Comparison of ENCODE assay signal across 6 fruit fly cellular contexts in the genomic region with DNA sequence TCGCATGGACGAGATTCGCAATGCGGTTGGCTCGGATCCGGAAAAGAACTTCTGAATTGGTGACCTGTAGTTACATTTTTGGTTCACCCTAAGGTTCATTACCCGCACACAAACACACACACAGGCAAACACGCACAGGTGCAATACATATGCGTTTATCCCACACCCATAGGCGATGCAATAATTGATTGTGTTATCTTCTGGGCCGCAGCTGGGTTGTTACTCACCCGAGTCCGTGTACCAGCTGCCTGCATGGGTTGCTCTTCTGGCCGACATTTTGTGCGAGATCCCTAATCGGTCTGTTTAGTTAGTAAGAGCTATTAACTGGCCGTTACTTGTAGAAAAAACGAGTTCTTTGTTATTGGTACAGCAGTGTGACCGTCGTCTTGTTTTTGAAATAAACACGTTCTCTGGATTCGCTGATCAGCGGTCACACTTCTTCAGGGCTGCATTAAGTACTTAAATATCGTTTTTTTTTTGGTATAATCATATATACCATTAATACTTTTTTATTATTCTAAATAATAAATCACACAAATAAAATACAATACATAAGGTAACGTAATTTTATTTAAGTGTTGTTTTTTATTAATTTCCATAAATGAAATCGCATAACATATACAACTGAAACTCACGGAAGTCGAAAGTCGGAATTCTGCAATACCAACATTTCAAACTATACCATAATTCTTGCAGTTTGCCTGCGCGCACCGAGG.
TF ChIP-seq lines count a peak whose summit lies in the region.

TSS of gene CG8031 (minus strand) at position 406 of the 716 bp plus-strand sequence.

- TF ChIP-seq CTCF in whole organism, embryonic (GFP tag; optimal IDR thresholded peaks at IDR 0.05; lab: Kevin White, UChicago) = no peak

TF ChIP-seq in whole organism, 6 proteins besides CTCF, POLR2A, EP300 and RAD21:
- peak in 1 of 2 experiments; percentile 71 for TF ChIP-seq EcR (GFP tag; optimal IDR thresholded peaks at IDR 0.05; lab: Kevin White, UChicago)
- no peak for TF ChIP-seq usp (GFP tag; optimal IDR thresholded peaks at IDR 0.05; lab: Kevin White, UChicago)
- peak; percentile 51 for TF ChIP-seq Dll (optimal IDR thresholded peaks at IDR 0.05; lab: Kevin White, UChicago)
TF ChIP-seq in whole organism: peak in this region for 2.

TF ChIP-seq in whole organism, adult, 20 proteins besides CTCF, POLR2A, EP300 and RAD21:
- TF ChIP-seq CG5204 (GFP tag; optimal IDR thresholded peaks at IDR 0.05; lab: Kevin White, UChicago) = no peak
- no peak for TF ChIP-seq CG7045 (GFP tag; optimal IDR thresholded peaks at IDR 0.05; lab: Kevin White, UChicago)
- no peak for TF ChIP-seq toe (GFP tag; optimal IDR thresholded peaks at IDR 0.05; lab: Kevin White, UChicago)
- TF ChIP-seq bab1 (GFP tag; optimal IDR thresholded peaks at IDR 0.05; lab: Kevin White, UChicago) = peak; percentile 21
- peak; percentile 53 for TF ChIP-seq CG7101 (tag; optimal IDR thresholded peaks at IDR 0.05; lab: Kevin White, UChicago)
- no peak for TF ChIP-seq CG1620 (GFP tag; optimal IDR thresholded peaks at IDR 0.05; lab: Kevin White, UChicago)
- no peak for TF ChIP-seq CG11617 (GFP tag; optimal IDR thresholded peaks at IDR 0.05; lab: Kevin White, UChicago)
- TF ChIP-seq ovo (GFP tag; optimal IDR thresholded peaks at IDR 0.05; lab: Kevin White, UChicago) = no peak
- TF ChIP-seq Mnt (GFP tag; optimal IDR thresholded peaks at IDR 0.05; lab: Kevin White, UChicago) = peak; percentile 51

TF ChIP-seq in whole organism, embryonic, 481 proteins besides CTCF, POLR2A, EP300 and RAD21 (continues in another document):
- TF ChIP-seq CG17829 (tag; optimal IDR thresholded peaks at IDR 0.05; lab: Kevin White, UChicago) (peak; percentile 7), vfl (GFP tag; optimal IDR thresholded peaks at IDR 0.05; lab: Kevin White, UChicago) (no peak), bbx (GFP tag; IDR thresholded peaks at IDR 0.05; lab: Robert Waterston, UW; ENCODE audit: partially characterized antibody) (peak; percentile 32; the same call in 1 of the 2 replicates), disco-r (GFP tag; optimal IDR thresholded peaks at IDR 0.05; lab: Kevin White, UChicago) (no peak), CG31388 (GFP tag; optimal IDR thresholded peaks at IDR 0.05; lab: Kevin White, UChicago) (no peak), CG9797 (GFP tag; optimal IDR thresholded peaks at IDR 0.05; lab: Kevin White, UChicago) (peak; percentile 97), Dp (GFP tag; optimal IDR thresholded peaks at IDR 0.05; lab: Kevin White, UChicago) (peak; percentile 52), jumu (GFP tag; optimal IDR thresholded peaks at IDR 0.05; lab: Kevin White, UChicago) (no peak), CG10979 (tag; optimal IDR thresholded peaks at IDR 0.05; lab: Kevin White, UChicago) (peak; percentile 11), CG34224 (GFP tag; IDR thresholded peaks at IDR 0.05; lab: Robert Waterston, UW; ENCODE audit: partially characterized antibody) (peak; percentile 28; the same call in 2 of the 3 replicates), CG4617 (GFP tag; optimal IDR thresholded peaks at IDR 0.05; lab: Kevin White, UChicago; ENCODE audit: borderline replicate concordance) (peak; percentile 58), CG15011 (GFP tag; optimal IDR thresholded peaks at IDR 0.05; lab: Kevin White, UChicago) (no peak), CG2116 (GFP tag; optimal IDR thresholded peaks at IDR 0.05; lab: Kevin White, UChicago) (peak; percentile 70), seq (GFP tag; IDR thresholded peaks at IDR 0.05; lab: Robert Waterston, UW) (0 out of 2 replicates have a peak, but pooled peaks have one; percentile 9), gfzf (GFP tag; optimal IDR thresholded peaks at IDR 0.05; lab: Kevin White, UChicago) (peak; percentile 82), CG8388 (GFP tag; optimal IDR thresholded peaks at IDR 0.05; lab: Kevin White, UChicago) (no peak)

TF ChIP-seq in whole organism, prepupa, 60 proteins besides CTCF, POLR2A, EP300 and RAD21 (continues in another document):
- TF ChIP-seq Ets96B (tag; optimal IDR thresholded peaks at IDR 0.05; lab: Kevin White, UChicago) (no peak), CG7368 (GFP tag; optimal IDR thresholded peaks at IDR 0.05; lab: Kevin White, UChicago) (no peak), CG8319 (GFP tag; optimal IDR thresholded peaks at IDR 0.05; lab: Kevin White, UChicago) (peak; percentile 21), Smox (GFP tag; optimal IDR thresholded peaks at IDR 0.05; lab: Kevin White, UChicago) (no peak), CG6163 (GFP tag; IDR thresholded peaks at IDR 0.05; lab: Robert Waterston, UW) (peak; percentile 50; the same call in 1 of the 3 replicates), eg (GFP tag; IDR thresholded peaks at IDR 0.05; lab: Robert Waterston, UW) (no peak; the same call in 2 of the 3 replicates), esn (GFP tag; optimal IDR thresholded peaks at IDR 0.05; lab: Kevin White, UChicago) (no peak), achi (GFP tag; optimal IDR thresholded peaks at IDR 0.05; lab: Kevin White, UChicago) (no peak), CG3032 (tag; optimal IDR thresholded peaks at IDR 0.05; lab: Kevin White, UChicago) (no peak), CG6808 (GFP tag; optimal IDR thresholded peaks at IDR 0.05; lab: Kevin White, UChicago) (no peak), Sox14 (GFP tag; optimal IDR thresholded peaks at IDR 0.05; lab: Kevin White, UChicago) (peak; percentile 87), Gug (GFP tag; IDR thresholded peaks at IDR 0.05; lab: Robert Waterston, UW) (no peak), vri (GFP tag; optimal IDR thresholded peaks at IDR 0.05; lab: Kevin White, UChicago) (peak; percentile 73), spab (GFP tag; optimal IDR thresholded peaks at IDR 0.05; lab: Kevin White, UChicago) (no peak), fkh (GFP tag; optimal IDR thresholded peaks at IDR 0.05; lab: Kevin White, UChicago) (no peak), Eip75B (GFP tag; optimal IDR thresholded peaks at IDR 0.05; lab: Kevin White, UChicago) (no peak), Blimp-1 (GFP tag; optimal IDR thresholded peaks at IDR 0.05; lab: Kevin White, UChicago) (no peak), salr (GFP tag; optimal IDR thresholded peaks at IDR 0.05; lab: Kevin White, UChicago) (no peak), topi (GFP tag; optimal IDR thresholded peaks at IDR 0.05; lab: Kevin White, UChicago) (no peak)

TF ChIP-seq in whole organism, pupa, 21 proteins besides CTCF, POLR2A, EP300 and RAD21 (continues in another document):
- TF ChIP-seq CG15710 (tag; optimal IDR thresholded peaks at IDR 0.05; lab: Kevin White, UChicago) (no peak), gl (tag; optimal IDR thresholded peaks at IDR 0.05; lab: Kevin White, UChicago) (no peak), CG8159 (tag; optimal IDR thresholded peaks at IDR 0.05; lab: Kevin White, UChicago) (peak; percentile 99), fd96Ca (GFP tag; IDR thresholded peaks at IDR 0.05; lab: Robert Waterston, UW) (no peak), Pif1B (GFP tag; optimal IDR thresholded peaks at IDR 0.05; lab: Kevin White, UChicago) (no peak), rn (GFP tag; IDR thresholded peaks at IDR 0.05; lab: Robert Waterston, UW) (no peak), CG13204 (GFP tag; optimal IDR thresholded peaks at IDR 0.05; lab: Kevin White, UChicago) (no peak), CG10348 (GFP tag; IDR thresholded peaks at IDR 0.05; lab: Robert Waterston, UW) (no peak), D1 (tag; optimal IDR thresholded peaks at IDR 0.05; lab: Kevin White, UChicago) (no peak), Pif1A (GFP tag; optimal IDR thresholded peaks at IDR 0.05; lab: Kevin White, UChicago) (no peak), CG9948 (tag; optimal IDR thresholded peaks at IDR 0.05; lab: Kevin White, UChicago) (no peak), CG4496 (GFP tag; IDR thresholded peaks at IDR 0.05; lab: Robert Waterston, UW) (0 out of 3 replicates have a peak, but pooled peaks have one; percentile 29), CG34367 (tag; optimal IDR thresholded peaks at IDR 0.05; lab: Kevin White, UChicago) (no peak), CG8301 (tag; optimal IDR thresholded peaks at IDR 0.05; lab: Kevin White, UChicago) (no peak), CG12605 (GFP tag; IDR thresholded peaks at IDR 0.05; lab: Robert Waterston, UW) (no peak), Ets98B (GFP tag; IDR thresholded peaks at IDR 0.05; lab: Robert Waterston, UW) (peak; percentile 12; the same call in 1 of the 2 replicates), Snoo (tag; optimal IDR thresholded peaks at IDR 0.05; lab: Kevin White, UChicago) (no peak), CG14655 (GFP tag; optimal IDR thresholded peaks at IDR 0.05; lab: Kevin White, UChicago) (no peak), CG17806 (tag; optimal IDR thresholded peaks at IDR 0.05; lab: Kevin White, UChicago) (no peak), EcR (GFP tag; optimal IDR thresholded peaks at IDR 0.05; lab: Kevin White, UChicago) (peak; percentile 100)

TF ChIP-seq in whole organism, wandering third instar larva, 38 proteins besides CTCF, POLR2A, EP300 and RAD21:
- TF ChIP-seq Dif (GFP tag; optimal IDR thresholded peaks at IDR 0.05; lab: Kevin White, UChicago; ENCODE audit: partially characterized antibody) (peak; percentile 4), fru (GFP tag; optimal IDR thresholded peaks at IDR 0.05; lab: Kevin White, UChicago) (peak; percentile 88), N (GFP tag; optimal IDR thresholded peaks at IDR 0.05; lab: Kevin White, UChicago) (peak; percentile 45), usp (GFP tag; optimal IDR thresholded peaks at IDR 0.05; lab: Kevin White, UChicago) (no peak)
